Worm (Caenorhabditis elegans) whole organism, L2 larva: ENCODE results near the gene C06A6.4.

ENCODE experiments used
- C34F6.9 ChIP-seq: fragments of 150-350 bp; optimal IDR thresholded peaks from 2 replicates; lab custom pipeline; 2014; ENCODE audit warnings: missing biosample characterization, missing genetic modification characterization
- F13H6.1 ChIP-seq: sonication (generic microtip); optimal IDR thresholded peaks from 2 replicates; lab custom pipeline; 2016; ENCODE audit warnings: missing genetic modification characterization, missing compliant biosample characterization
- R02D3.7 ChIP-seq: fragments of 150-350 bp; optimal IDR thresholded peaks from 2 replicates; lab custom pipeline; 2014; ENCODE audit warnings: missing biosample characterization, missing genetic modification characterization
- Y55F3AM.14 ChIP-seq: fragments of 200-800 bp; sonication (Bioruptor generic); optimal IDR thresholded peaks from 2 replicates; lab custom pipeline; 2018; ENCODE audit warnings: mild to moderate bottlenecking, missing genetic modification characterization, missing compliant biosample characterization
- ZK546.5 ChIP-seq: sonication (generic microtip); optimal IDR thresholded peaks from 2 replicates; lab custom pipeline; 2017; ENCODE audit warnings: missing biosample characterization, missing genetic modification characterization
- alr-1 ChIP-seq: fragments of 150-350 bp; optimal IDR thresholded peaks from 2 replicates; lab custom pipeline; 2014; ENCODE audit warnings: missing biosample characterization, missing genetic modification characterization
- aly-2 ChIP-seq: fragments of 150-350 bp; optimal IDR thresholded peaks from 2 replicates; lab custom pipeline; 2014; ENCODE audit warnings: missing biosample characterization, missing genetic modification characterization
- ama-1 ChIP-seq: fragments of 150-350 bp; optimal IDR thresholded peaks from 2 replicates; lab custom pipeline; 2018; ENCODE audit warnings: inconsistent platforms
- blmp-1 ChIP-seq: sonication (generic microtip); optimal IDR thresholded peaks from 2 replicates; lab custom pipeline; 2017; ENCODE audit warnings: missing genetic modification characterization, mild to moderate bottlenecking, missing compliant biosample characterization, antibody characterized with exemption, moderate library complexity; ENCODE audit not compliant: insufficient read depth
- ceh-16 ChIP-seq: fragments of 150-350 bp; optimal IDR thresholded peaks from 2 replicates; lab custom pipeline; 2014; ENCODE audit warnings: missing biosample characterization, missing genetic modification characterization
- ceh-82 ChIP-seq: fragments of 150-350 bp; optimal IDR thresholded peaks from 2 replicates; lab custom pipeline; 2014; ENCODE audit warnings: missing biosample characterization, missing genetic modification characterization
- crh-2 ChIP-seq: sonication (generic microtip); optimal IDR thresholded peaks from 2 replicates; lab custom pipeline; 2017; ENCODE audit warnings: missing biosample characterization, missing genetic modification characterization
- dmd-4 ChIP-seq: sonication (generic microtip); optimal IDR thresholded peaks from 2 replicates; lab custom pipeline; 2017; ENCODE audit warnings: missing biosample characterization, missing genetic modification characterization
- egl-27 ChIP-seq: sonication (generic microtip); optimal IDR thresholded peaks from 3 replicates; lab custom pipeline; 2017; ENCODE audit warnings: missing biosample characterization, missing genetic modification reagents, missing genetic modification characterization
- elt-1 ChIP-seq: fragments of 150-350 bp; optimal IDR thresholded peaks from 2 replicates; lab custom pipeline; 2014; ENCODE audit warnings: missing biosample characterization, missing genetic modification characterization
- elt-3 ChIP-seq: sonication (generic microtip); optimal IDR thresholded peaks from 2 replicates; lab custom pipeline; 2017; ENCODE audit warnings: missing biosample characterization, missing genetic modification characterization
- fos-1 ChIP-seq: fragments of 150-350 bp; optimal IDR thresholded peaks from 2 replicates; lab custom pipeline; 2014; ENCODE audit warnings: missing biosample characterization, missing genetic modification characterization
- gmeb-1 ChIP-seq: fragments of 150-350 bp; optimal IDR thresholded peaks from 2 replicates; lab custom pipeline; 2014; ENCODE audit warnings: missing biosample characterization, missing genetic modification characterization
- lin-11 ChIP-seq: fragments of 150-350 bp; sonication (generic microtip); optimal IDR thresholded peaks from 2 replicates; lab custom pipeline; 2014; ENCODE audit warnings: missing biosample characterization, missing genetic modification characterization, inconsistent platforms, mixed read lengths
- lin-13 ChIP-seq: fragments of 150-350 bp; optimal IDR thresholded peaks from 2 replicates; lab custom pipeline; 2014; ENCODE audit warnings: missing biosample characterization, missing genetic modification reagents, missing genetic modification characterization
- lin-39 ChIP-seq: fragments of 150-350 bp; optimal IDR thresholded peaks from 2 replicates; lab custom pipeline; 2014; ENCODE audit warnings: missing biosample characterization, missing genetic modification reagents, missing genetic modification characterization
- lsy-2 ChIP-seq, 2 experiments: fragments of 150-350 bp in 1 of 2; sonication (generic microtip) in 1 of 2; optimal IDR thresholded peaks; 2 replicates each; lab custom pipeline; 2014 to 2017; ENCODE audit warnings: missing biosample characterization in 2 of 2, missing genetic modification characterization in 2 of 2
- mab-5 ChIP-seq: fragments of 150-350 bp; optimal IDR thresholded peaks from 2 replicates; lab custom pipeline; 2014; ENCODE audit warnings: missing biosample characterization, missing genetic modification characterization
- mbf-1 ChIP-seq: sonication (generic microtip); optimal IDR thresholded peaks from 2 replicates; lab custom pipeline; 2017; ENCODE audit warnings: missing biosample characterization, missing genetic modification characterization
- mdl-1 ChIP-seq, 2 experiments: fragments of 150-350 bp in 1 of 2; sonication (generic microtip) in 1 of 2; optimal IDR thresholded peaks; 2 replicates each; lab custom pipeline; 2017; ENCODE audit warnings: missing biosample characterization in 2 of 2, missing genetic modification characterization in 2 of 2
- nhr-10 ChIP-seq: sonication (generic microtip); optimal IDR thresholded peaks from 2 replicates; lab custom pipeline; 2017; ENCODE audit warnings: missing biosample characterization, missing genetic modification characterization
- nhr-11 ChIP-seq: fragments of 150-350 bp; optimal IDR thresholded peaks from 2 replicates; lab custom pipeline; 2014; ENCODE audit warnings: missing biosample characterization, missing genetic modification characterization
- nhr-129 ChIP-seq: fragments of 150-350 bp; optimal IDR thresholded peaks from 2 replicates; lab custom pipeline; 2014; ENCODE audit warnings: missing biosample characterization, missing genetic modification characterization
- nhr-21 ChIP-seq: fragments of 150-350 bp; optimal IDR thresholded peaks from 2 replicates; lab custom pipeline; 2014; ENCODE audit warnings: missing biosample characterization, missing genetic modification characterization
- nhr-23 ChIP-seq: fragments of 150-350 bp; optimal IDR thresholded peaks from 2 replicates; lab custom pipeline; 2014; ENCODE audit warnings: missing biosample characterization, missing genetic modification reagents, missing genetic modification characterization
- nhr-237 ChIP-seq: fragments of 150-350 bp; optimal IDR thresholded peaks from 2 replicates; lab custom pipeline; 2014; ENCODE audit warnings: missing biosample characterization, missing genetic modification characterization
- nhr-25 ChIP-seq: fragments of 150-350 bp; sonication (generic microtip); optimal IDR thresholded peaks from 3 replicates; lab custom pipeline; 2014; ENCODE audit warnings: missing biosample characterization, missing genetic modification characterization
- nhr-6 ChIP-seq: fragments of 150-350 bp; optimal IDR thresholded peaks from 2 replicates; lab custom pipeline; 2014; ENCODE audit warnings: missing biosample characterization, missing genetic modification characterization
- nhr-77 ChIP-seq: fragments of 150-350 bp; optimal IDR thresholded peaks from 2 replicates; lab custom pipeline; 2014; ENCODE audit warnings: missing biosample characterization, missing genetic modification characterization
- peb-1 ChIP-seq: fragments of 150-350 bp; optimal IDR thresholded peaks from 2 replicates; lab custom pipeline; 2014; ENCODE audit warnings: missing biosample characterization, missing genetic modification characterization
- sem-4 ChIP-seq: fragments of 150-350 bp; optimal IDR thresholded peaks from 2 replicates; lab custom pipeline; 2014; ENCODE audit warnings: missing biosample characterization, missing genetic modification reagents, missing genetic modification characterization
- skn-1 ChIP-seq: sonication (generic microtip); optimal IDR thresholded peaks from 2 replicates; lab custom pipeline; 2017; ENCODE audit warnings: missing biosample characterization, missing genetic modification characterization
- sma-3 ChIP-seq: sonication (generic microtip); optimal IDR thresholded peaks from 2 replicates; lab custom pipeline; 2016; ENCODE audit warnings: missing genetic modification reagents, missing genetic modification characterization, missing compliant biosample characterization
- sma-9 ChIP-seq, 2 experiments: fragments of 150-350 bp in 1 of 2; sonication (generic microtip) in 1 of 2; optimal IDR thresholded peaks; 2 replicates each; lab custom pipeline; 2014 to 2016; ENCODE audit warnings: missing genetic modification characterization in 2 of 2, mild to moderate bottlenecking in 1 of 2, missing biosample characterization in 1 of 2, missing compliant biosample characterization in 1 of 2, missing genetic modification reagents in 1 of 2, moderate library complexity in 1 of 2
- snpc-4 ChIP-seq: fragments of 150-350 bp; optimal IDR thresholded peaks from 2 replicates; lab custom pipeline; 2014; ENCODE audit warnings: missing biosample characterization, missing genetic modification characterization
- unc-39 ChIP-seq: fragments of 150-350 bp; optimal IDR thresholded peaks from 2 replicates; lab custom pipeline; 2014; ENCODE audit warnings: missing biosample characterization, missing genetic modification characterization
- unc-55 ChIP-seq: fragments of 150-350 bp; sonication (generic microtip); optimal IDR thresholded peaks from 3 replicates; lab custom pipeline; 2014; ENCODE audit warnings: missing biosample characterization, missing genetic modification reagents, missing genetic modification characterization
- unc-62 ChIP-seq: fragments of 150-350 bp; optimal IDR thresholded peaks from 2 replicates; lab custom pipeline; 2014; ENCODE audit warnings: missing biosample characterization, missing genetic modification reagents, missing genetic modification characterization
- zag-1 ChIP-seq: fragments of 150-350 bp; optimal IDR thresholded peaks from 2 replicates; lab custom pipeline; 2014; ENCODE audit warnings: missing biosample characterization, missing genetic modification characterization
- ztf-1 ChIP-seq: fragments of 200-800 bp; sonication (Bioruptor generic); conservative IDR thresholded peaks from 2 replicates; pipeline ENCODE4 v1.3.6; 2022; ENCODE audit warnings: missing genetic modification characterization, missing compliant biosample characterization
- ztf-11 ChIP-seq: sonication (generic microtip); optimal IDR thresholded peaks from 2 replicates; lab custom pipeline; 2017; ENCODE audit warnings: missing biosample characterization, missing genetic modification characterization
- ztf-4 ChIP-seq: fragments of 150-350 bp; optimal IDR thresholded peaks from 2 replicates; lab custom pipeline; 2014; ENCODE audit warnings: missing biosample characterization, missing genetic modification characterization

Gene C06A6.4

ce11 chrIV:7824649-7825048 is 4.4 kb downstream of the C06A6.4 start:
- TF ChIP-seq C34F6.9 (tag; lab: Kevin White, UChicago) (no peak), ZK546.5 (tag; lab: Kevin White, UChicago) (no peak), Y55F3AM.14 (GFP tag; lab: Kevin White, UChicago) (no peak), ztf-1 (GFP tag; lab: Robert Waterston, UW) (no peak), nhr-25 (peak; percentile 54), ceh-16 (no peak), lin-11 (no peak), egl-27 (tag; lab: Kevin White, UChicago) (peak; percentile 7), nhr-21 (no peak), peb-1 (no peak)

ce11 chrIV:7822524-7822923 is 6.6 kb downstream of the C06A6.4 start, which contains the start of gene T14A8.2:
T14A8.2 (minus strand) TSS chrIV:7822624.
- TF ChIP-seq lin-13 (no peak), peb-1 (no peak), elt-3 (tag; lab: Kevin White, UChicago) (no peak), nhr-129 (no peak), skn-1 (tag; lab: Kevin White, UChicago) (no peak), Y55F3AM.14 (GFP tag; lab: Kevin White, UChicago) (no peak), R02D3.7 (tag; lab: Kevin White, UChicago) (no peak), mbf-1 (tag; lab: Kevin White, UChicago) (no peak), snpc-4 (tag; lab: Kevin White, UChicago) (no peak), ama-1 (lab: Kevin White, UChicago) (no peak), mab-5 (tag; lab: Kevin White, UChicago) (no peak), nhr-237 (tag; lab: Kevin White, UChicago) (no peak), C34F6.9 (tag; lab: Kevin White, UChicago) (no peak), lsy-2 (tag; optimal IDR thresholded peaks at IDR 0.05; lab: Kevin White, UChicago) (no peak)

DNA sequence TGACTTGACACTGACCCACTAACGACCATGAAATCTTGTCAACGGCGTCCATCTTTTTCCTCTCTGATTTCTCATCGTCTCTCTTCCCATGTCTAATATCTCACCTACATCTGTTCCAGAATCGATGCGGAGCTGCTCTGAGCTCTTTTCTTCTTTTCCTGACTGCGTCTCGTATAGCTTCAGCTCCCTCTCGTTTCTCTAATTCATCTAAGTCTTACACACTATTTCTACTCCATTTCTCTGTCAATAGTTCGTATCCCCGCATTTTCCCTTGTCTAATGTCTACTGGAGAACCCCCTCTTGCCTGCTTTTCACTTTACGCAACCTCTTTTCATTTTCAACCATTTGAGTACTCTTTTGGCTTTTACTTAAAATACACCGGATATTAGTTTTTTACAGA is 11.2 kb downstream of the C06A6.4 start, which contains the start of gene ric-3:
TSS of gene ric-3 (plus strand) at position 400 of the 400 bp plus-strand sequence.
- TF ChIP-seq skn-1 (tag; lab: Kevin White, UChicago) (no peak), mab-5 (tag; lab: Kevin White, UChicago) (peak; percentile 45), ztf-11 (no peak), blmp-1 (no peak), fos-1 (tag; lab: Kevin White, UChicago) (peak; percentile 38), gmeb-1 (tag; lab: Kevin White, UChicago) (no peak), snpc-4 (tag; lab: Kevin White, UChicago) (peak; percentile 36), C34F6.9 (tag; lab: Kevin White, UChicago) (peak; percentile 93), nhr-77 (tag; lab: Kevin White, UChicago) (no peak), elt-1 (tag; lab: Kevin White, UChicago) (no peak), ceh-82 (tag; lab: Kevin White, UChicago) (no peak), ZK546.5 (tag; lab: Kevin White, UChicago) (no peak), aly-2 (tag; lab: Kevin White, UChicago) (no peak), crh-2 (tag; lab: Kevin White, UChicago) (peak; percentile 68), nhr-129 (peak; percentile 84), sem-4 (tag; lab: Kevin White, UChicago) (peak; percentile 71), dmd-4 (tag; lab: Kevin White, UChicago) (no peak), sma-9 (GFP tag; optimal IDR thresholded peaks at IDR 0.05; lab: Kevin White, UChicago) (peak; percentile 86), sma-9 (tag; optimal IDR thresholded peaks at IDR 0.05; lab: Kevin White, UChicago) (no peak), ama-1 (lab: Kevin White, UChicago) (no peak), lin-13 (peak; percentile 26), nhr-6 (tag; lab: Kevin White, UChicago) (peak; percentile 72), Y55F3AM.14 (GFP tag; lab: Kevin White, UChicago) (no peak), unc-55 (peak; percentile 89), zag-1 (tag; lab: Kevin White, UChicago) (peak; percentile 75), ceh-16 (no peak), unc-62 (GFP tag; lab: Kevin White, UChicago) (no peak), nhr-21 (peak; percentile 26), F13H6.1 (peak; percentile 84), nhr-10 (tag; lab: Kevin White, UChicago) (no peak), elt-3 (tag; lab: Kevin White, UChicago) (no peak), nhr-11 (tag; lab: Kevin White, UChicago) (no peak), sma-3 (GFP tag; lab: Kevin White, UChicago) (no peak), egl-27 (tag; lab: Kevin White, UChicago) (peak; percentile 42), R02D3.7 (tag; lab: Kevin White, UChicago) (no peak), nhr-237 (tag; lab: Kevin White, UChicago) (no peak), alr-1 (tag; lab: Kevin White, UChicago) (no peak), ztf-4 (no peak), unc-39 (tag; lab: Kevin White, UChicago) (no peak), mdl-1 (tag; optimal IDR thresholded peaks at IDR 0.05; lab: Kevin White, UChicago) (peak in 1 of 2 experiments; percentile 10), ztf-1 (GFP tag; lab: Robert Waterston, UW) (no peak), lin-39 (tag; lab: Kevin White, UChicago) (no peak), lsy-2 (tag; optimal IDR thresholded peaks at IDR 0.05; lab: Kevin White, UChicago) (peak; percentile 15 to 79), nhr-25 (no peak), nhr-23 (no peak), lin-11 (peak; percentile 54)
